Fruit fly (Drosophila melanogaster): ENCODE results near the gene Dhc36C.

DNA sequence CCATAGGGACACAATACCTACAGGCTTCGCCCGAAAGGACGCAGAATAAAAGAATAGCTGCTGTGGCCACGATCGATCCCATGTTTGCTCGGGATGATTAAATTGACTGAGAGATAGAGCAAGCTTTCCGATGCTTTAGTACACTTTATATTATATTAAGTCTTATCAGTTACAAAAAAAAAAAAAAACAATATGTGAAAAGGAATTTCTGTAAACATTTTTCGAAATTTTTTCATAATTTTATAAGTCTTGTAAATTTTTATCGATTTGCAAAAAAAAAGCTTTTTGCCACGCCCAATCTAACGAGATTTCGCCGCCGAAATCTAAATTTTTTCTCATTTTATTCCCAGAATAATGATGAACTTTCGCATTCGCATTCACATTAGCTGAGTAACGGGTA is 43.3 kb upstream of the Dhc36C start, which contains the start of gene CG18563:
- no peak for TF ChIP-seq D1 (tag; optimal IDR thresholded peaks at IDR 0.05)
- no peak for TF ChIP-seq CG34367 (tag; optimal IDR thresholded peaks at IDR 0.05)
- TF ChIP-seq Pif1A (GFP tag; optimal IDR thresholded peaks at IDR 0.05), result no peak
- no peak for TF ChIP-seq CG14655 (GFP tag; optimal IDR thresholded peaks at IDR 0.05)
- TF ChIP-seq Snoo (tag; optimal IDR thresholded peaks at IDR 0.05), result no peak
